Worm (Caenorhabditis elegans) whole organism, early embryonic: ENCODE measurements around the gene cdr-3.

ENCODE experiments used
- B0310.2 ChIP-seq: sonication (generic microtip); optimal IDR thresholded peaks from 2 replicates; lab custom pipeline; 2016; ENCODE audit warnings: mild to moderate bottlenecking, missing genetic modification characterization, missing compliant biosample characterization
- aly-1 ChIP-seq: sonication (generic microtip); optimal IDR thresholded peaks from 2 replicates; lab custom pipeline; 2016; ENCODE audit warnings: missing genetic modification characterization, missing compliant biosample characterization
- ama-1 ChIP-seq: fragments of 150-350 bp; optimal IDR thresholded peaks from 2 replicates; lab custom pipeline; 2014
- ceh-13 ChIP-seq: fragments of 200-800 bp; sonication (Bioruptor generic); optimal IDR thresholded peaks from 2 replicates; lab custom pipeline; 2018; ENCODE audit warnings: mild to moderate bottlenecking, missing genetic modification characterization, missing compliant biosample characterization
- ceh-36 ChIP-seq: sonication (generic microtip); optimal IDR thresholded peaks from 2 replicates; lab custom pipeline; 2016; ENCODE audit warnings: missing genetic modification characterization, inconsistent platforms, missing compliant biosample characterization
- ets-7 ChIP-seq: sonication (generic microtip); optimal IDR thresholded peaks from 2 replicates; lab custom pipeline; 2016; ENCODE audit warnings: missing genotype, missing genetic modification characterization, missing compliant biosample characterization
- flt-1 ChIP-seq: fragments of 200-800 bp; sonication (Bioruptor generic); IDR thresholded peaks from 2 replicates; pipeline ENCODE4 v1.3.6; 2022; ENCODE audit warnings: missing genetic modification characterization, missing compliant biosample characterization
- hmbx-1 ChIP-seq: sonication (generic microtip); optimal IDR thresholded peaks from 2 replicates; lab custom pipeline; 2016; ENCODE audit warnings: mild to moderate bottlenecking, missing genetic modification characterization, missing compliant biosample characterization
- pes-1 ChIP-seq: fragments of 200-800 bp; sonication (Bioruptor generic); IDR thresholded peaks from 2 replicates; pipeline ENCODE4 v1.3.6; 2022; ENCODE audit warnings: missing genetic modification reagents, missing genetic modification characterization, missing compliant biosample characterization
- scrt-1 ChIP-seq: fragments of 200-800 bp; sonication (Bioruptor generic); IDR thresholded peaks from 2 replicates; pipeline ENCODE4 v1.3.6; 2022; ENCODE audit warnings: missing genetic modification characterization, missing compliant biosample characterization
- sea-1 ChIP-seq: fragments of 200-800 bp; sonication (Bioruptor generic); conservative IDR thresholded peaks from 2 replicates; pipeline ENCODE4 v1.3.6; 2022; ENCODE audit warnings: missing genetic modification characterization, missing compliant biosample characterization
- tbx-11 ChIP-seq: fragments of 200-800 bp; sonication (Bioruptor generic); IDR thresholded peaks from 2 replicates; pipeline ENCODE4 v1.3.6; 2022; ENCODE audit warnings: missing genetic modification characterization, missing compliant biosample characterization
- tbx-37 ChIP-seq: fragments of 200-800 bp; sonication (Bioruptor generic); conservative IDR thresholded peaks from 2 replicates; pipeline ENCODE4 v1.3.6; 2022; ENCODE audit warnings: missing genetic modification reagents, missing genetic modification characterization, missing compliant biosample characterization
- tra-4 ChIP-seq: sonication (generic microtip); optimal IDR thresholded peaks from 2 replicates; lab custom pipeline; 2017; ENCODE audit warnings: missing genetic modification characterization, missing compliant biosample characterization

DNA sequence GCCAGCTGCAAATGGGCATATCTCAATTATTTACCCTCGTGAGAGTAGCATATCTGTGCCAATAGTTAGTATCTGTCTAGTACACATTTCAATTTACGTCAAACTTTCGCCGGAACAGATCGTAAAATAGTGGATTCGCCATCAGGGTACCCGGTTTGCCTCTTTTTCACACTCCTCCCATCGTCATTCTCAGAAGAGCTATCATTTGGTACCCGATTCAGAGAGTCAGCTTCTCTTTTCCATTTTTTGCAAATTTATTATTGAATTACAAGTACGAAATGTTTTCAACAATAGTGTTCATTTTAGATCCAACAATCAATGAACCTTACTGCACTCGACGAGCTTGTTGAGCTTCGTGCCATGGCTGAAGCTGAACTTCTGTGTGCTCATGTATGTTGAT is 11.9 kb upstream of the cdr-3 start, which contains the start of gene C54D10.5:
- TF ChIP-seq ama-1 (lab: Kevin White, UChicago) = no peak
- TF ChIP-seq tbx-11 (GFP tag; lab: Robert Waterston, UW) = no peak
- TF ChIP-seq hmbx-1 (tag; lab: Kevin White, UChicago) = no peak
- no peak for TF ChIP-seq pes-1 (GFP tag; lab: Robert Waterston, UW)
- no peak for TF ChIP-seq flt-1 (GFP tag; lab: Robert Waterston, UW)
- TF ChIP-seq ceh-36 = no peak
- TF ChIP-seq ets-7 = no peak
- no peak for TF ChIP-seq sea-1 (GFP tag; lab: Robert Waterston, UW)
- no peak for TF ChIP-seq scrt-1 (GFP tag; lab: Robert Waterston, UW)
- TF ChIP-seq B0310.2 (tag; lab: Kevin White, UChicago) = no peak
- TF ChIP-seq ceh-13 (GFP tag; lab: Kevin White, UChicago) = no peak
- TF ChIP-seq tbx-37 (GFP tag; lab: Robert Waterston, UW) = no peak
- no peak for TF ChIP-seq tra-4 (tag; lab: Kevin White, UChicago)
- TF ChIP-seq aly-1 (tag; lab: Kevin White, UChicago) = no peak
